Fruit fly (Drosophila melanogaster) whole organism, embryonic: ENCODE measurements around the gene CG5498.

Source experiments
- Antp ChIP-seq: fragments of 200-800 bp; sonication (Bioruptor generic); optimal IDR thresholded peaks from 3 replicates; lab custom pipeline; 2016; ENCODE audit warnings: missing biosample characterization, missing genetic modification characterization
- Bdp1 ChIP-seq: fragments of 200-800 bp; sonication (Bioruptor generic); optimal IDR thresholded peaks from 3 replicates; lab custom pipeline; 2016; ENCODE audit warnings: missing biosample characterization, missing genetic modification characterization
- Bgb ChIP-seq: fragments of 200-800 bp; sonication (Bioruptor generic); IDR thresholded peaks from 2 replicates; pipeline ENCODE4 v1.3.6; 2022; ENCODE audit warnings: missing biosample characterization, missing genetic modification characterization; ENCODE audit not compliant: partially characterized antibody
- CG12219 ChIP-seq: fragments of 200-800 bp; sonication (Bioruptor generic); optimal IDR thresholded peaks from 3 replicates; lab custom pipeline; 2018; ENCODE audit warnings: missing biosample characterization, mild to moderate bottlenecking, missing genetic modification characterization
- CG1233 ChIP-seq: fragments of 200-800 bp; sonication (Bioruptor generic); optimal IDR thresholded peaks from 4 replicates; lab custom pipeline; 2018; ENCODE audit warnings: missing biosample characterization, mild to moderate bottlenecking, missing genetic modification characterization
- CG1647 ChIP-seq: fragments of 200-800 bp; sonication (Bioruptor generic); optimal IDR thresholded peaks from 3 replicates; lab custom pipeline; 2016; ENCODE audit warnings: missing biosample characterization, missing genetic modification characterization
- CG16779 ChIP-seq: fragments of 200-800 bp; sonication (Bioruptor generic); IDR thresholded peaks from 2 replicates; pipeline ENCODE4 v1.3.6; 2022; ENCODE audit warnings: missing biosample characterization, missing genetic modification characterization
- CG2116 ChIP-seq: fragments of 200-800 bp; sonication (Bioruptor generic); optimal IDR thresholded peaks from 3 replicates; lab custom pipeline; 2018; ENCODE audit warnings: missing biosample characterization, mild to moderate bottlenecking, missing genetic modification characterization
- CG30020 ChIP-seq: fragments of 200-800 bp; optimal IDR thresholded peaks from 2 replicates; lab custom pipeline; 2019; ENCODE audit warnings: missing biosample characterization, mild to moderate bottlenecking, missing genetic modification characterization, moderate library complexity
- CG31365 ChIP-seq: fragments of 200-800 bp; sonication (Bioruptor generic); optimal IDR thresholded peaks from 2 replicates; lab custom pipeline; 2018; ENCODE audit warnings: missing biosample characterization, mild to moderate bottlenecking, missing genetic modification characterization
- CG3281 ChIP-seq: fragments of 200-800 bp; sonication (Bioruptor generic); optimal IDR thresholded peaks from 3 replicates; lab custom pipeline; 2017; ENCODE audit warnings: missing biosample characterization, mild to moderate bottlenecking, missing genetic modification characterization
- CG33213 ChIP-seq: fragments of 200-800 bp; sonication (Bioruptor generic); optimal IDR thresholded peaks from 3 replicates; lab custom pipeline; 2016; ENCODE audit warnings: missing biosample characterization, missing genetic modification characterization
- CG4328 ChIP-seq: fragments of 200-800 bp; sonication (Bioruptor generic); optimal IDR thresholded peaks from 3 replicates; lab custom pipeline; 2017; ENCODE audit warnings: missing biosample characterization, missing genetic modification reagents, missing genetic modification characterization
- CG4730 ChIP-seq: fragments of 200-800 bp; sonication (Bioruptor generic); IDR thresholded peaks from 2 replicates; pipeline ENCODE4 v1.3.6; 2022; ENCODE audit warnings: missing biosample characterization, missing genetic modification characterization
- CG6272 ChIP-seq: fragments of 200-800 bp; sonication (Bioruptor generic); IDR thresholded peaks from 2 replicates; pipeline ENCODE4 v1.3.6; 2022; ENCODE audit warnings: missing biosample characterization, missing genetic modification characterization
- CG7372 ChIP-seq: fragments of 200-800 bp; sonication (Bioruptor generic); IDR thresholded peaks from 2 replicates; pipeline ENCODE4 v1.3.6; 2022; ENCODE audit warnings: missing biosample characterization, missing genetic modification characterization
- CG7839 ChIP-seq: fragments of 200-800 bp; sonication (Bioruptor generic); optimal IDR thresholded peaks from 3 replicates; lab custom pipeline; 2018; ENCODE audit warnings: missing biosample characterization, mild to moderate bottlenecking, missing genetic modification characterization, moderate library complexity
- CG8290 ChIP-seq, 3 experiments: fragments of 200-800 bp; sonication (Bioruptor generic); optimal IDR thresholded peaks; 2 replicates each; lab custom pipeline; 2016 to 2019; ENCODE audit warnings: missing biosample characterization in 3 of 3, missing genetic modification characterization in 3 of 3, mild to moderate bottlenecking in 2 of 3, moderate library complexity in 1 of 3
- CkIIα-i1 ChIP-seq: fragments of 200-800 bp; sonication (Bioruptor generic); IDR thresholded peaks from 2 replicates; pipeline ENCODE4 v1.3.6; 2022; ENCODE audit warnings: missing biosample characterization, missing genetic modification characterization
- Dbx ChIP-seq: fragments of 200-800 bp; sonication (Bioruptor generic); IDR thresholded peaks from 3 replicates; pipeline ENCODE4 v1.3.6; 2022; ENCODE audit warnings: missing biosample characterization, missing genetic modification characterization
- Dp ChIP-seq: fragments of 200-800 bp; sonication (Bioruptor generic); optimal IDR thresholded peaks from 2 replicates; lab custom pipeline; 2018; ENCODE audit warnings: missing biosample characterization, mild to moderate bottlenecking, missing genetic modification characterization, moderate library complexity
- Hey ChIP-seq: fragments of 200-800 bp; sonication (Bioruptor generic); optimal IDR thresholded peaks from 3 replicates; lab custom pipeline; 2018; ENCODE audit warnings: missing biosample characterization, mild to moderate bottlenecking, missing genetic modification characterization
- HmgD ChIP-seq: fragments of 200-800 bp; sonication (Bioruptor generic); optimal IDR thresholded peaks from 3 replicates; lab custom pipeline; 2016; ENCODE audit warnings: missing biosample characterization, missing genetic modification characterization
- MESR4 ChIP-seq: fragments of 200-800 bp; sonication (Bioruptor generic); optimal IDR thresholded peaks from 2 replicates; lab custom pipeline; 2018; ENCODE audit warnings: missing biosample characterization, mild to moderate bottlenecking, missing genetic modification characterization, moderate library complexity
- Oli ChIP-seq: fragments of 200-800 bp; sonication (Bioruptor generic); optimal IDR thresholded peaks from 2 replicates; lab custom pipeline; 2018; ENCODE audit warnings: missing biosample characterization, mild to moderate bottlenecking, missing genetic modification characterization, moderate library complexity
- Ptx1 ChIP-seq: fragments of 200-800 bp; sonication (Bioruptor generic); IDR thresholded peaks from 2 replicates; pipeline ENCODE4 v1.3.6; 2022; ENCODE audit warnings: missing biosample characterization, missing genetic modification characterization
- Side ChIP-seq: fragments of 200-800 bp; sonication (Bioruptor generic); optimal IDR thresholded peaks from 2 replicates; lab custom pipeline; 2016; ENCODE audit warnings: missing biosample characterization, missing genetic modification characterization
- ab ChIP-seq: fragments of 200-800 bp; sonication (Bioruptor generic); optimal IDR thresholded peaks from 2 replicates; lab custom pipeline; 2016; ENCODE audit warnings: missing biosample characterization, missing genetic modification characterization
- amos ChIP-seq: fragments of 200-800 bp; sonication (Bioruptor generic); IDR thresholded peaks from 2 replicates; pipeline ENCODE4 v1.3.6; 2022; ENCODE audit warnings: missing biosample characterization, missing genetic modification characterization; ENCODE audit not compliant: partially characterized antibody
- ato ChIP-seq: fragments of 200-800 bp; sonication (Bioruptor generic); IDR thresholded peaks from 2 replicates; pipeline ENCODE4 v1.3.6; 2022; ENCODE audit warnings: missing biosample characterization, missing genetic modification characterization; ENCODE audit not compliant: partially characterized antibody
- cad ChIP-seq: fragments of >200 bp; optimal IDR thresholded peaks from 2 replicates; lab custom pipeline; 2017; ENCODE audit warnings: missing biosample characterization, missing genetic modification characterization
- dan ChIP-seq: fragments of 200-800 bp; sonication (Bioruptor generic); IDR thresholded peaks from 2 replicates; pipeline ENCODE4 v1.3.6; 2022; ENCODE audit warnings: missing biosample characterization, missing genetic modification characterization
- esg ChIP-seq: fragments of 200-800 bp; sonication (Bioruptor generic); conservative IDR thresholded peaks from 2 replicates; pipeline ENCODE4 v1.3.6; 2022; ENCODE audit warnings: missing biosample characterization, missing genetic modification characterization
- gfzf ChIP-seq: fragments of 200-800 bp; sonication (Bioruptor generic); optimal IDR thresholded peaks from 2 replicates; lab custom pipeline; 2016; ENCODE audit warnings: missing biosample characterization, mild to moderate bottlenecking, missing genetic modification characterization, moderate library complexity
- jumu ChIP-seq: fragments of 200-800 bp; sonication (Bioruptor generic); optimal IDR thresholded peaks from 3 replicates; lab custom pipeline; 2016; ENCODE audit warnings: missing biosample characterization, missing genetic modification characterization
- kah ChIP-seq: fragments of 200-800 bp; sonication (Bioruptor generic); optimal IDR thresholded peaks from 2 replicates; lab custom pipeline; 2018; ENCODE audit warnings: missing biosample characterization, mild to moderate bottlenecking, missing genetic modification characterization
- lab ChIP-seq: fragments of 200-800 bp; sonication (Bioruptor generic); optimal IDR thresholded peaks from 3 replicates; lab custom pipeline; 2017; ENCODE audit warnings: missing biosample characterization, missing genetic modification characterization, mild to moderate bottlenecking, moderate library complexity, missing genetic modification reagents
- mam ChIP-seq: fragments of 200-800 bp; sonication (Bioruptor generic); optimal IDR thresholded peaks from 3 replicates; lab custom pipeline; 2016; ENCODE audit warnings: missing biosample characterization, missing genetic modification characterization
- oc ChIP-seq: fragments of 200-800 bp; sonication (Bioruptor generic); optimal IDR thresholded peaks from 2 replicates; lab custom pipeline; 2018; ENCODE audit warnings: missing biosample characterization, mild to moderate bottlenecking, missing genetic modification characterization, moderate library complexity
- peb ChIP-seq: fragments of 200-800 bp; sonication (Bioruptor generic); IDR thresholded peaks from 2 replicates; pipeline ENCODE4 v1.3.6; 2022; ENCODE audit warnings: missing biosample characterization, missing genetic modification characterization
- phol ChIP-seq: fragments of 200-800 bp; sonication (Bioruptor generic); optimal IDR thresholded peaks from 3 replicates; lab custom pipeline; 2018; ENCODE audit warnings: missing biosample characterization, mild to moderate bottlenecking, missing genetic modification characterization, moderate library complexity
- sc ChIP-seq, 3 experiments: fragments of >200 bp in 2 of 3; fragments of 200-800 bp in 1 of 3; sonication (Bioruptor generic) in 1 of 3; optimal IDR thresholded peaks; 2 replicates in 2 of 3; 3 replicates in 1 of 3; lab custom pipeline; 2017; ENCODE audit warnings: mild to moderate bottlenecking in 1 of 3, missing biosample characterization in 1 of 3, missing genetic modification characterization in 1 of 3, missing genetic modification reagents in 1 of 3
- so ChIP-seq: fragments of 200-800 bp; sonication (Bioruptor generic); IDR thresholded peaks from 3 replicates; pipeline ENCODE4 v1.3.6; 2022; ENCODE audit warnings: missing biosample characterization, missing genetic modification characterization
- sr ChIP-seq: fragments of 200-800 bp; sonication (Bioruptor generic); IDR thresholded peaks from 3 replicates; pipeline ENCODE4 v1.3.6; 2022; ENCODE audit warnings: missing biosample characterization, missing genetic modification characterization
- sug ChIP-seq: fragments of 200-800 bp; optimal IDR thresholded peaks from 2 replicates; lab custom pipeline; 2019; ENCODE audit warnings: missing biosample characterization, mild to moderate bottlenecking, missing genetic modification characterization, moderate library complexity
- unc-4 ChIP-seq: fragments of 200-800 bp; sonication (Bioruptor generic); IDR thresholded peaks from 2 replicates; pipeline ENCODE4 v1.3.6; 2022; ENCODE audit warnings: missing biosample characterization, missing genetic modification characterization; ENCODE audit not compliant: partially characterized antibody
- zen2 ChIP-seq: fragments of 200-800 bp; sonication (Bioruptor generic); IDR thresholded peaks from 3 replicates; pipeline ENCODE4 v1.3.6; 2022; ENCODE audit warnings: missing biosample characterization, missing genetic modification characterization; ENCODE audit not compliant: partially characterized antibody
- zf30C ChIP-seq: fragments of 200-800 bp; sonication (Bioruptor generic); optimal IDR thresholded peaks from 3 replicates; lab custom pipeline; 2018; ENCODE audit warnings: missing biosample characterization, mild to moderate bottlenecking, missing genetic modification characterization

The CG5498 gene

DNA sequence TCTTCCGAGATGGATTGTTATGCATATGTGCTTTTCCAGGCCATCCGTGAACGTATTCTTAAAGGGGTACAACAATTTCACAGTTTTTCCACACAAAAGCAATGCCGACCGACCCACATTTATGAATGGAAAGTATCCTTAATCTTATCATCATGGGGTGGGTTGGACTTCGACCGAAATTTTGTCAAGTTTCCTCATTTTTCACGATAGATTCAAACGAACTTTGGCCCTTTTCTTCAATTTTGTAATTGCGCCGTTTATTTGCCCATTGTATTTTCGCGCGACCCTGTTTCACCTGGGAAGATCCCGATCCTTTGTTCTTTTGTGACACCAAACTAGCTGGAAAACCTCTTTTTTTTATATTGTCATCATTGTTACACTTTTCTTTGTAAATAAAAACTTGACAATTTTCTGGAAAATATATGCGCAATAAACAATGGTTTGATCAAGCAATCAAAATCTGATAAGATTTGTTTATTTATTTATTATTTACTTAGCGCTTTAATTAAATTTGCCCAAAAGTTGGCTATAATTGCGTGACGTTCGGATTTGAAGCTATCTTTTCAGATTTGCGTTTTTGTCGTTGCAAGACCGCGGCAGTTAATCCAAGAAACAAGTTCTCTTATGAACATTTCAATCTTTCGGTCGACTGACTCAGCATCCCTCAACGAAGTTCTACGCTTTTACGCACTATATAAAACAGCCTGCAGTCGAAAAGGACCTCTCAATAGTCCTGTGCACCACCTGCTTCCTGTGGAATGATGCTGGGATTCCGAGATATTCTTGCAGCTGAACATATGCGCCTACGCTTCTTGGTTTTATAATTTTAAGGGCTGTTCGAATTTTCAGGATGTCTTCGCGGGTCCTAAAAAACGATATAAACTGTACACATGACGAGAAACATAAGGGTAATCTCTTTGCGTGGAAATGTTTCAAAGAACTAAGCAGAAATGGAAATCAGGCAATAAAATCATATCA, 22.4 kb upstream of the CG5498 start (continued):
- TF ChIP-seq CG6272 (GFP tag; lab: Robert Waterston, UW) (no peak), unc-4 (GFP tag; lab: Robert Waterston, UW) (no peak), CG30020 (tag; lab: Kevin White, UChicago) (no peak), HmgD (GFP tag; lab: Kevin White, UChicago) (no peak), cad (GFP tag; lab: Kevin White, UChicago) (no peak), Bdp1 (GFP tag; lab: Kevin White, UChicago) (no peak), Dp (GFP tag; lab: Kevin White, UChicago) (no peak), Bgb (no peak), CG33213 (no peak), mam (no peak), CG8290 (GFP tag; optimal IDR thresholded peaks at IDR 0.05; lab: Kevin White, UChicago) (no peak), CG8290 (tag; optimal IDR thresholded peaks at IDR 0.05; lab: Kevin White, UChicago) (peak in 1 of 2 experiments; percentile 34), kah (GFP tag; lab: Kevin White, UChicago) (no peak), gfzf (GFP tag; lab: Kevin White, UChicago) (no peak), CG31365 (tag; lab: Kevin White, UChicago) (no peak), Antp (GFP tag; lab: Kevin White, UChicago) (no peak), ab (GFP tag; lab: Kevin White, UChicago) (no peak), phol (tag; lab: Kevin White, UChicago) (no peak), esg (GFP tag; lab: Robert Waterston, UW) (no peak), CG1233 (GFP tag; lab: Kevin White, UChicago) (no peak), Ptx1 (GFP tag; lab: Robert Waterston, UW) (no peak), oc (tag; lab: Kevin White, UChicago) (no peak), CG12219 (GFP tag; lab: Kevin White, UChicago) (peak; percentile 37), MESR4 (no peak), ato (GFP tag; lab: Robert Waterston, UW) (no peak), CG4730 (no peak), zf30C (no peak), CG2116 (GFP tag; lab: Kevin White, UChicago) (no peak), jumu (no peak), dan (GFP tag; lab: Robert Waterston, UW) (no peak), Side (no peak), peb (GFP tag; lab: Robert Waterston, UW) (no peak), amos (GFP tag; lab: Robert Waterston, UW) (no peak), CkIIα-i1 (GFP tag; lab: Robert Waterston, UW) (no peak), CG16779 (no peak), lab (GFP tag; lab: Kevin White, UChicago) (peak; percentile 50), zen2 (no peak), Oli (tag; lab: Kevin White, UChicago) (no peak), CG1647 (GFP tag; lab: Kevin White, UChicago) (no peak), CG7372 (GFP tag; lab: Robert Waterston, UW) (no peak), sr (GFP tag; lab: Robert Waterston, UW) (no peak), sug (tag; lab: Kevin White, UChicago) (peak; percentile 18), CG4328 (no peak), CG3281 (GFP tag; lab: Kevin White, UChicago) (peak; percentile 43), sc (optimal IDR thresholded peaks at IDR 0.05; lab: Kevin White, UChicago) (no peak), sc (GFP tag; optimal IDR thresholded peaks at IDR 0.05; lab: Kevin White, UChicago) (no peak), CG7839 (no peak), Hey (no peak), Dbx (GFP tag; lab: Robert Waterston, UW) (no peak), so (GFP tag; lab: Robert Waterston, UW) (no peak)
